Fruit fly (Drosophila melanogaster): ENCODE results near the gene CG31683.

dm6 chr2L:20424560-20424959, 25.2 kb downstream of the CG31683 start, which contains the start of gene CG15130:
- TF ChIP-seq h (GFP tag; optimal IDR thresholded peaks at IDR 0.05) (no peak), Abd-B (GFP tag; optimal IDR thresholded peaks at IDR 0.05) (no peak), Dif (GFP tag; optimal IDR thresholded peaks at IDR 0.05; ENCODE audit: partially characterized antibody) (no peak), fru (GFP tag; optimal IDR thresholded peaks at IDR 0.05) (no peak), sage (GFP tag; optimal IDR thresholded peaks at IDR 0.05) (no peak), CG9705 (GFP tag; optimal IDR thresholded peaks at IDR 0.05) (no peak), ey (GFP tag; optimal IDR thresholded peaks at IDR 0.05) (no peak), sv (GFP tag; optimal IDR thresholded peaks at IDR 0.05) (no peak), pan (optimal IDR thresholded peaks at IDR 0.05) (no peak), br (GFP tag; optimal IDR thresholded peaks at IDR 0.05) (no peak)

All from whole organism, wandering third instar larva.